Worm (Caenorhabditis elegans): ENCODE results near the gene tmem-131.

- TF ChIP-seq lin-15B (tag; optimal IDR thresholded peaks at IDR 0.05) (no peak), php-3 (GFP tag; IDR thresholded peaks at IDR 0.05) (no peak), ama-1 (optimal IDR thresholded peaks at IDR 0.05) (no peak), attf-4 (tag; optimal IDR thresholded peaks at IDR 0.05) (no peak), ceh-28 (tag; optimal IDR thresholded peaks at IDR 0.05) (no peak), gei-8 (GFP tag; optimal IDR thresholded peaks at IDR 0.05) (no peak), dpl-1 (GFP tag; optimal IDR thresholded peaks at IDR 0.05) (no peak), nhr-237 (tag; optimal IDR thresholded peaks at IDR 0.05) (no peak), daf-12 (tag; optimal IDR thresholded peaks at IDR 0.05) (no peak), skn-1 (tag; optimal IDR thresholded peaks at IDR 0.05) (no peak), unc-39 (tag; optimal IDR thresholded peaks at IDR 0.05) (no peak), zip-2 (tag; optimal IDR thresholded peaks at IDR 0.05) (no peak)
These were observed 49.8 kb upstream of the tmem-131 start, which contains the start of gene C45G9.5 for ce11 chrIII:5047740-5048139.
